Worm (Caenorhabditis elegans) whole organism, midembryonic: ENCODE measurements around the gene fbxa-54.
"Not testable (repeated sequence)": the region's sequence is repeated elsewhere in the genome, so short reads cannot be mapped to it uniquely, and the experiment has no call there.

Experiments
- flt-1 ChIP-seq: fragments of 200-800 bp; sonication (Bioruptor generic); IDR thresholded peaks from 2 replicates; pipeline ENCODE4 v1.3.6; 2022; ENCODE audit warnings: missing genetic modification characterization, missing compliant biosample characterization
- ztf-23 ChIP-seq: fragments of 200-800 bp; sonication (Bioruptor generic); IDR thresholded peaks from 2 replicates; pipeline ENCODE4 v1.3.6; 2022; ENCODE audit warnings: missing genetic modification reagents, missing genetic modification characterization, missing compliant biosample characterization

DNA sequence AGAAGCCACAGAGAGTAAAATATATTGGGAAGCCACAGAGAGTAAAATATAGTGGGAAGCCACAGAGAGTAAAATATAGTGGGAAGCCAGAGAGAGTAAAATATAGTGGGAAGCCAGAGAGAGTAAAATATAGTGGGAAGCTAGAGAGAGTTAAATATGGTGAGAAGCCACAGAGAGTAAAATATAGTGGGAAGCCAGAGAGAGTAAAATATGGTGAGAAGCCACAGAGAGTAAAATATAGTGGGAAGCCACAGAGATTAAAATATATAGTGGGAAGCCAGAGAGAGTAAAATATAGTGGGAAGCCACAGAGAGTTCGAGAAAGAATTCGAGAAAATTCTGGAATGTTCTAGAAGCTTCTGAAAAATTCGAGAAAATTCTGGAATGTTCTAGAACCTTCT, 24.7 kb upstream of the fbxa-54 start:
- not testable (repeated sequence) for TF ChIP-seq flt-1; ztf-23 (GFP tag; lab: Robert Waterston, UW)
